Worm (Caenorhabditis elegans) whole organism, late embryonic: ENCODE results near the gene hsp-16.2.

ENCODE experiments used
- ceh-19 ChIP-seq: fragments of 200-800 bp; sonication (Bioruptor generic); optimal IDR thresholded peaks from 2 replicates; lab custom pipeline; 2018; ENCODE audit warnings: mild to moderate bottlenecking, missing genetic modification characterization, missing compliant biosample characterization
- ceh-34 ChIP-seq: sonication (generic microtip); optimal IDR thresholded peaks from 2 replicates; lab custom pipeline; 2016; ENCODE audit warnings: mild to moderate bottlenecking, missing genetic modification characterization, missing compliant biosample characterization
- che-1 ChIP-seq: sonication (generic microtip); optimal IDR thresholded peaks from 2 replicates; lab custom pipeline; 2016; ENCODE audit warnings: mild to moderate bottlenecking, missing genetic modification characterization, missing compliant biosample characterization
- ets-4 ChIP-seq: sonication (generic microtip); optimal IDR thresholded peaks from 2 replicates; lab custom pipeline; 2016; ENCODE audit warnings: missing genetic modification characterization, missing compliant biosample characterization
- fkh-10 ChIP-seq: fragments of 150-350 bp; optimal IDR thresholded peaks from 2 replicates; lab custom pipeline; 2014; ENCODE audit warnings: missing biosample characterization, missing genetic modification reagents, missing genetic modification characterization
- hlh-15 ChIP-seq: sonication (generic microtip); optimal IDR thresholded peaks from 2 replicates; lab custom pipeline; 2016; ENCODE audit warnings: missing genetic modification characterization, missing compliant biosample characterization
- nfya-1 ChIP-seq: sonication (generic microtip); optimal IDR thresholded peaks from 2 replicates; lab custom pipeline; 2017; ENCODE audit warnings: missing genetic modification characterization, mild to moderate bottlenecking, missing compliant biosample characterization, antibody characterized with exemption, moderate library complexity
- nhr-11 ChIP-seq: fragments of 150-350 bp; optimal IDR thresholded peaks from 2 replicates; lab custom pipeline; 2014; ENCODE audit warnings: missing biosample characterization, missing genetic modification characterization
- npax-4 ChIP-seq: sonication (generic microtip); optimal IDR thresholded peaks from 2 replicates; lab custom pipeline; 2016; ENCODE audit warnings: missing genetic modification characterization, missing compliant biosample characterization
- pqm-1 ChIP-seq: sonication (generic microtip); optimal IDR thresholded peaks from 2 replicates; lab custom pipeline; 2016; ENCODE audit warnings: missing genetic modification characterization, missing compliant biosample characterization
- unc-3 ChIP-seq, 2 experiments: fragments of 200-800 bp in 1 of 2; sonication (Bioruptor generic) in 1 of 2; sonication (generic microtip) in 1 of 2; conservative IDR thresholded peaks in 1 of 2; optimal IDR thresholded peaks in 1 of 2; 2 replicates each; pipeline versions ENCODE4 v1.3.6 to Lab custom; 2016 to 2022; ENCODE audit warnings: missing compliant biosample characterization in 2 of 2, missing genetic modification characterization in 2 of 2, missing genetic modification reagents in 1 of 2

ce11 chrV:1788157-1788556 is 16.6 kb downstream of the hsp-16.2 start, which contains the start of gene F36H9.2:
- TF ChIP-seq nfya-1 (tag; lab: Kevin White, UChicago) (no peak), nhr-11 (tag; lab: Kevin White, UChicago) (no peak), ceh-19 (GFP tag; lab: Kevin White, UChicago) (no peak), unc-3 (GFP tag; conservative IDR thresholded peaks at IDR 0.05; lab: Robert Waterston, UW) (no peak), unc-3 (tag; optimal IDR thresholded peaks at IDR 0.05; lab: Kevin White, UChicago) (no peak), pqm-1 (tag; lab: Kevin White, UChicago) (no peak), ceh-34 (no peak), ets-4 (no peak), che-1 (tag; lab: Kevin White, UChicago) (no peak), npax-4 (tag; lab: Kevin White, UChicago) (no peak), hlh-15 (tag; lab: Kevin White, UChicago) (no peak), fkh-10 (no peak)
